Worm (Caenorhabditis elegans) whole organism, early embryonic: ENCODE data around the gene arl-8.

Experiments used
- B0310.2 ChIP-seq: sonication (generic microtip); optimal IDR thresholded peaks from 2 replicates; lab custom pipeline; 2016; ENCODE audit warnings: mild to moderate bottlenecking, missing genetic modification characterization, missing compliant biosample characterization
- ama-1 ChIP-seq: fragments of 150-350 bp; optimal IDR thresholded peaks from 2 replicates; lab custom pipeline; 2014
- ceh-13 ChIP-seq: fragments of 200-800 bp; sonication (Bioruptor generic); optimal IDR thresholded peaks from 2 replicates; lab custom pipeline; 2018; ENCODE audit warnings: mild to moderate bottlenecking, missing genetic modification characterization, missing compliant biosample characterization
- ceh-36 ChIP-seq: sonication (generic microtip); optimal IDR thresholded peaks from 2 replicates; lab custom pipeline; 2016; ENCODE audit warnings: missing genetic modification characterization, inconsistent platforms, missing compliant biosample characterization
- ets-7 ChIP-seq: sonication (generic microtip); optimal IDR thresholded peaks from 2 replicates; lab custom pipeline; 2016; ENCODE audit warnings: missing genotype, missing genetic modification characterization, missing compliant biosample characterization
- flt-1 ChIP-seq: fragments of 200-800 bp; sonication (Bioruptor generic); IDR thresholded peaks from 2 replicates; pipeline ENCODE4 v1.3.6; 2022; ENCODE audit warnings: missing genetic modification characterization, missing compliant biosample characterization
- hmbx-1 ChIP-seq: sonication (generic microtip); optimal IDR thresholded peaks from 2 replicates; lab custom pipeline; 2016; ENCODE audit warnings: mild to moderate bottlenecking, missing genetic modification characterization, missing compliant biosample characterization
- hnd-1 ChIP-seq: sonication (generic microtip); optimal IDR thresholded peaks from 2 replicates; lab custom pipeline; 2016; ENCODE audit warnings: missing genetic modification characterization, missing compliant biosample characterization
- pes-1 ChIP-seq: fragments of 200-800 bp; sonication (Bioruptor generic); IDR thresholded peaks from 2 replicates; pipeline ENCODE4 v1.3.6; 2022; ENCODE audit warnings: missing genetic modification reagents, missing genetic modification characterization, missing compliant biosample characterization
- tra-4 ChIP-seq: sonication (generic microtip); optimal IDR thresholded peaks from 2 replicates; lab custom pipeline; 2017; ENCODE audit warnings: missing genetic modification characterization, missing compliant biosample characterization

DNA sequence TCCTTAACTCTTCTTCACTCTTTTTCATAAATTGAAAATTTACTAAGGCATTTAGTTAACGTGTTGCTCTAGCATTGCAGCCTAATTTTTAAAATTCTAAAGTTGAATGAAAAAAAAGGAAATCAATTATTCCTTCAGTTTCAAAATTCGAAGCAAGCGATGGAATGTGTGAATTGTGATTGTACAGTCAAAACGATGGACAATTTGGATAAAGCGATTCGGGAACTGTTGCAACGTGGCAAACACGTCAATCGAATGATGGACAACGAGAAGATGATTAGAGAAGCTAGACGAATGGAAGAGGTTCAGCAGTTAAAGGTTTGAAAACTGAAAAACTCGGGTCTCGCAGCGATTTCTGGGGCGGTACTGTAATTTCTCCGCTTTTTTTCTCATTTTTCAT, 1.2 kb downstream of the arl-8 start, which contains the start of gene Y57G11C.14:
- TF ChIP-seq hmbx-1 (tag; lab: Kevin White, UChicago) (no peak), tra-4 (no peak), B0310.2 (tag; lab: Kevin White, UChicago) (no peak), ceh-36 (tag; lab: Kevin White, UChicago) (no peak), flt-1 (no peak), ets-7 (tag; lab: Kevin White, UChicago) (no peak), ama-1 (lab: Kevin White, UChicago) (no peak), pes-1 (GFP tag; lab: Robert Waterston, UW) (no peak), hnd-1 (no peak), ceh-13 (no peak)
